Worm (Caenorhabditis elegans) whole organism, late embryonic: Measurements from ENCODE around the gene clec-78.

Source experiments
- ceh-18 ChIP-seq: sonication (generic microtip); optimal IDR thresholded peaks from 2 replicates; lab custom pipeline; 2016; ENCODE audit warnings: missing genetic modification characterization, missing compliant biosample characterization
- ceh-31 ChIP-seq: sonication (generic microtip); optimal IDR thresholded peaks from 2 replicates; lab custom pipeline; 2016; ENCODE audit warnings: missing genetic modification characterization, missing compliant biosample characterization
- che-1 ChIP-seq: sonication (generic microtip); optimal IDR thresholded peaks from 2 replicates; lab custom pipeline; 2016; ENCODE audit warnings: mild to moderate bottlenecking, missing genetic modification characterization, missing compliant biosample characterization
- ets-4 ChIP-seq: sonication (generic microtip); optimal IDR thresholded peaks from 2 replicates; lab custom pipeline; 2016; ENCODE audit warnings: missing genetic modification characterization, missing compliant biosample characterization
- fax-1 ChIP-seq: sonication (generic microtip); optimal IDR thresholded peaks from 2 replicates; lab custom pipeline; 2016; ENCODE audit warnings: missing genotype, missing genetic modification characterization, missing compliant biosample characterization
- fkh-10 ChIP-seq: fragments of 150-350 bp; optimal IDR thresholded peaks from 2 replicates; lab custom pipeline; 2014; ENCODE audit warnings: missing biosample characterization, missing genetic modification reagents, missing genetic modification characterization
- gmeb-2 ChIP-seq: sonication (generic microtip); optimal IDR thresholded peaks from 2 replicates; lab custom pipeline; 2016; ENCODE audit warnings: missing genetic modification characterization, inconsistent platforms, missing compliant biosample characterization
- hlh-6 ChIP-seq: sonication (generic microtip); optimal IDR thresholded peaks from 2 replicates; lab custom pipeline; 2016; ENCODE audit warnings: missing genotype, missing genetic modification characterization, missing compliant biosample characterization
- hlh-8 ChIP-seq: sonication (generic microtip); optimal IDR thresholded peaks from 2 replicates; lab custom pipeline; 2016; ENCODE audit warnings: missing genotype, missing genetic modification characterization, missing compliant biosample characterization
- lin-11 ChIP-seq: fragments of 200-800 bp; sonication (Bioruptor generic); optimal IDR thresholded peaks from 2 replicates; lab custom pipeline; 2018; ENCODE audit warnings: mild to moderate bottlenecking, missing genetic modification characterization, missing compliant biosample characterization
- nhr-232 ChIP-seq: sonication (generic microtip); optimal IDR thresholded peaks from 2 replicates; lab custom pipeline; 2016; ENCODE audit warnings: missing genetic modification characterization, missing compliant biosample characterization
- pat-9 ChIP-seq: fragments of 200-800 bp; sonication (Bioruptor generic); optimal IDR thresholded peaks from 2 replicates; lab custom pipeline; 2018; ENCODE audit warnings: mild to moderate bottlenecking, missing genetic modification characterization, moderate library complexity, missing compliant biosample characterization
- pax-1 ChIP-seq: fragments of 150-350 bp; optimal IDR thresholded peaks from 2 replicates; lab custom pipeline; 2014; ENCODE audit warnings: missing biosample characterization, missing genetic modification characterization
- ref-2 ChIP-seq: sonication (generic microtip); optimal IDR thresholded peaks from 2 replicates; lab custom pipeline; 2016; ENCODE audit warnings: missing genetic modification characterization, missing compliant biosample characterization
- rnt-1 ChIP-seq: sonication (generic microtip); optimal IDR thresholded peaks from 2 replicates; lab custom pipeline; 2016; ENCODE audit warnings: missing genetic modification characterization, missing compliant biosample characterization
- unc-3 ChIP-seq, 2 experiments: fragments of 200-800 bp in 1 of 2; sonication (Bioruptor generic) in 1 of 2; sonication (generic microtip) in 1 of 2; conservative IDR thresholded peaks in 1 of 2; optimal IDR thresholded peaks in 1 of 2; 2 replicates each; pipeline versions ENCODE4 v1.3.6 to Lab custom; 2016 to 2022; ENCODE audit warnings: missing compliant biosample characterization in 2 of 2, missing genetic modification characterization in 2 of 2, missing genetic modification reagents in 1 of 2
- unc-55 ChIP-seq: sonication (generic microtip); optimal IDR thresholded peaks from 2 replicates; lab custom pipeline; 2017; ENCODE audit warnings: missing biosample characterization, missing genetic modification reagents, missing genetic modification characterization

clec-78 gene

ce11 chrIV:4055297-4055696, 66.4 kb downstream of the clec-78 start:
- TF ChIP-seq unc-55 (GFP tag; lab: Kevin White, UChicago) (peak; percentile 64), gmeb-2 (tag; lab: Kevin White, UChicago) (no peak), rnt-1 (tag; lab: Kevin White, UChicago) (peak; percentile 0)

- TF ChIP-seq pax-1 (no peak), ceh-31 (no peak), fax-1 (tag; lab: Kevin White, UChicago) (no peak), ref-2 (tag; lab: Kevin White, UChicago) (no peak), lin-11 (tag; lab: Kevin White, UChicago) (no peak), hlh-6 (tag; lab: Kevin White, UChicago) (no peak), unc-3 (GFP tag; conservative IDR thresholded peaks at IDR 0.05; lab: Robert Waterston, UW) (no peak), unc-3 (tag; optimal IDR thresholded peaks at IDR 0.05; lab: Kevin White, UChicago) (no peak), fkh-10 (GFP tag; lab: Kevin White, UChicago) (no peak), che-1 (tag; lab: Kevin White, UChicago) (no peak), nhr-232 (no peak), ceh-18 (tag; lab: Kevin White, UChicago) (no peak), hlh-8 (tag; lab: Kevin White, UChicago) (no peak), pat-9 (tag; lab: Kevin White, UChicago) (no peak), rnt-1 (tag; lab: Kevin White, UChicago) (no peak), ets-4 (tag; lab: Kevin White, UChicago) (no peak)
Measured at ce11 chrIV:4063573-4063972, 74.7 kb downstream of the clec-78 start, which contains the start of gene ilys-6. ilys-6 (minus strand) TSS chrIV:4063673.
